Worm (Caenorhabditis elegans) whole organism, mixed stage, embryonic: ENCODE results near the gene rpl-37.

Source experiments
- ces-1 ChIP-seq: fragments of 150-350 bp; optimal IDR thresholded peaks from 2 replicates; lab custom pipeline; 2014; ENCODE audit warnings: missing biosample characterization, missing genetic modification reagents, missing genetic modification characterization
- elt-3 ChIP-seq: fragments of 150-350 bp; optimal IDR thresholded peaks from 2 replicates; lab custom pipeline; 2014; ENCODE audit warnings: missing biosample characterization, missing genetic modification characterization
- flh-1 ChIP-seq: fragments of 200-800 bp; sonication (Bioruptor generic); optimal IDR thresholded peaks from 2 replicates; lab custom pipeline; 2018; ENCODE audit warnings: mild to moderate bottlenecking, missing genetic modification characterization, moderate library complexity, missing compliant biosample characterization
- lin-13 ChIP-seq: fragments of 150-350 bp; optimal IDR thresholded peaks from 2 replicates; lab custom pipeline; 2014; ENCODE audit warnings: missing biosample characterization, missing genetic modification characterization
- nhr-76 ChIP-seq: sonication (generic microtip); optimal IDR thresholded peaks from 2 replicates; lab custom pipeline; 2017; ENCODE audit warnings: missing biosample characterization, missing genetic modification characterization

- TF ChIP-seq ces-1 (GFP tag; lab: Kevin White, UChicago), result peak; percentile 89
- TF ChIP-seq lin-13 (tag; lab: Kevin White, UChicago), result peak; percentile 36
- TF ChIP-seq flh-1 (GFP tag; lab: Kevin White, UChicago), result no peak
- no peak for TF ChIP-seq nhr-76 (tag; lab: Kevin White, UChicago)
- no peak for TF ChIP-seq elt-3 (tag; lab: Kevin White, UChicago)
These were observed 3.6 kb downstream of the rpl-37 start for ce11 chrIII:3532035-3532434.
